Worm (Caenorhabditis elegans) whole organism, L3 larva: Measurements from ENCODE around the gene C31G12.1.

Experiments used
- ZK546.5 ChIP-seq: sonication (generic microtip); optimal IDR thresholded peaks from 2 replicates; lab custom pipeline; 2017; ENCODE audit warnings: missing biosample characterization, missing genetic modification characterization
- ceh-82 ChIP-seq: fragments of 150-350 bp; optimal IDR thresholded peaks from 2 replicates; lab custom pipeline; 2014; ENCODE audit warnings: missing biosample characterization, missing genetic modification characterization
- ceh-9 ChIP-seq: sonication (generic microtip); optimal IDR thresholded peaks from 2 replicates; lab custom pipeline; 2018; ENCODE audit warnings: missing biosample characterization, missing genetic modification characterization
- elt-1 ChIP-seq: fragments of 150-350 bp; optimal IDR thresholded peaks from 2 replicates; lab custom pipeline; 2014; ENCODE audit warnings: missing biosample characterization, missing genetic modification characterization
- fkh-10 ChIP-seq: sonication (generic microtip); optimal IDR thresholded peaks from 2 replicates; lab custom pipeline; 2017; ENCODE audit warnings: missing biosample characterization, missing genetic modification reagents, missing genetic modification characterization
- fos-1 ChIP-seq: fragments of 150-350 bp; optimal IDR thresholded peaks from 2 replicates; lab custom pipeline; 2014; ENCODE audit warnings: missing biosample characterization, missing genetic modification characterization
- mdl-1 ChIP-seq: fragments of 150-350 bp; optimal IDR thresholded peaks from 2 replicates; lab custom pipeline; 2014; ENCODE audit warnings: missing biosample characterization, missing genetic modification characterization
- nhr-12 ChIP-seq: fragments of 150-350 bp; optimal IDR thresholded peaks from 2 replicates; lab custom pipeline; 2014; ENCODE audit warnings: missing biosample characterization, missing genetic modification characterization
- nhr-23 ChIP-seq: fragments of 150-350 bp; optimal IDR thresholded peaks from 2 replicates; lab custom pipeline; 2014; ENCODE audit warnings: missing biosample characterization, missing genetic modification reagents, missing genetic modification characterization
- nhr-237 ChIP-seq: fragments of 150-350 bp; optimal IDR thresholded peaks from 2 replicates; lab custom pipeline; 2014; ENCODE audit warnings: missing biosample characterization, missing genetic modification characterization
- nhr-77 ChIP-seq: fragments of 150-350 bp; optimal IDR thresholded peaks from 2 replicates; lab custom pipeline; 2014; ENCODE audit warnings: missing biosample characterization, missing genetic modification characterization
- pha-4 ChIP-seq: fragments of 150-350 bp; optimal IDR thresholded peaks from 2 replicates; lab custom pipeline; 2014; ENCODE audit warnings: missing biosample characterization, missing genetic modification reagents, missing genetic modification characterization
- ztf-11 ChIP-seq: fragments of 150-350 bp; optimal IDR thresholded peaks from 2 replicates; lab custom pipeline; 2014; ENCODE audit warnings: missing biosample characterization, missing genetic modification characterization

DNA sequence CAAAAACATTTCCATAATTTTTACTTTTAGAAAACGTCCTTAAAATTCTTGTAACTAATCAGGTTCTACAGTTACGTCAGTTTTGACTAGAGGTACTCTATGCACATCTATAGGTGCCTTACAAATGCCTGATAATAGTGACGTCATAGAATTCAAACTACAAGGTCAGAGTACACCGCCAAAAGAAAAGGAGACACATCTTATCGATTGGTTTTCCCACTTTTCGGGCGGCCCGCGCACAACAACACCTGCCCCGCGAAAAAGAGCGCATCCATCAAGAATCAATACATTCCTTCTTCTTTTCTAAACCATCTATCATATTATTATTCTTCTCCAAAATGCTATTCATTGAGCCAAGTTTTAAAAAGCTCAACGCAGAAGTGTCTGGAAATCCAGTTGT lies at the start of gene C31G12.1:
- TF ChIP-seq ztf-11 (tag; lab: Kevin White, UChicago), result no peak
- no peak for TF ChIP-seq ceh-82 (tag; lab: Kevin White, UChicago)
- TF ChIP-seq ceh-9 (tag; lab: Kevin White, UChicago), result no peak
- no peak for TF ChIP-seq pha-4 (tag; lab: Kevin White, UChicago)
- TF ChIP-seq nhr-77 (tag; lab: Kevin White, UChicago), result no peak
- TF ChIP-seq fkh-10, result no peak
- no peak for TF ChIP-seq mdl-1 (tag; lab: Kevin White, UChicago)
- no peak for TF ChIP-seq nhr-23 (tag; lab: Kevin White, UChicago)
- TF ChIP-seq elt-1 (tag; lab: Kevin White, UChicago), result no peak
- TF ChIP-seq fos-1 (tag; lab: Kevin White, UChicago), result no peak
- TF ChIP-seq ZK546.5, result no peak
- no peak for TF ChIP-seq nhr-237 (tag; lab: Kevin White, UChicago)
- TF ChIP-seq nhr-12 (tag; lab: Kevin White, UChicago), result no peak
